Fruit fly (Drosophila melanogaster) whole organism, pupa: Measurements from ENCODE around the gene nullo.

Experiments used
- CG12605 ChIP-seq: fragments of 200-800 bp; sonication (Bioruptor generic); IDR thresholded peaks from 2 replicates; pipeline ENCODE4 v1.3.6; 2022; ENCODE audit warnings: missing biosample characterization, missing genetic modification characterization
- CG13204 ChIP-seq: fragments of 200-800 bp; sonication (Bioruptor generic); optimal IDR thresholded peaks from 2 replicates; lab custom pipeline; 2018; ENCODE audit warnings: missing biosample characterization, mild to moderate bottlenecking, missing genetic modification characterization, moderate library complexity
- CG14655 ChIP-seq: fragments of 200-800 bp; sonication (Bioruptor generic); optimal IDR thresholded peaks from 3 replicates; lab custom pipeline; 2017; ENCODE audit warnings: mild to moderate bottlenecking, missing biosample characterization, missing genetic modification reagents, missing genetic modification characterization
- CG17806 ChIP-seq: fragments of 200-800 bp; sonication (Bioruptor generic); optimal IDR thresholded peaks from 2 replicates; lab custom pipeline; 2018; ENCODE audit warnings: missing biosample characterization, mild to moderate bottlenecking, missing genetic modification characterization, moderate library complexity
- CG32121 ChIP-seq: fragments of 200-800 bp; sonication (Bioruptor generic); IDR thresholded peaks from 2 replicates; pipeline ENCODE4 v1.3.6; 2022; ENCODE audit warnings: missing biosample characterization, missing genetic modification characterization
- CG4496 ChIP-seq: fragments of 200-800 bp; sonication (Bioruptor generic); IDR thresholded peaks from 3 replicates; pipeline ENCODE4 v1.3.6; 2022; ENCODE audit warnings: missing biosample characterization, missing genetic modification characterization
- EcR ChIP-seq: fragments of 200-800 bp; sonication (Bioruptor generic); optimal IDR thresholded peaks from 3 replicates; lab custom pipeline; 2019; ENCODE audit warnings: missing biosample characterization, missing genetic modification characterization, mild to moderate bottlenecking, moderate library complexity, missing genetic modification reagents
- Ets98B ChIP-seq: fragments of 200-800 bp; sonication (Bioruptor generic); IDR thresholded peaks from 2 replicates; pipeline ENCODE4 v1.3.6; 2022; ENCODE audit warnings: missing biosample characterization, missing genetic modification characterization
- Pif1B ChIP-seq: fragments of 200-800 bp; sonication (Bioruptor generic); optimal IDR thresholded peaks from 3 replicates; lab custom pipeline; 2016; ENCODE audit warnings: missing biosample characterization, missing genetic modification characterization
- fd96Ca ChIP-seq: fragments of 200-800 bp; sonication (Bioruptor generic); IDR thresholded peaks from 3 replicates; pipeline ENCODE4 v1.3.6; 2022; ENCODE audit warnings: missing biosample characterization, missing genetic modification characterization
- gl ChIP-seq: fragments of 200-800 bp; sonication (Bioruptor generic); optimal IDR thresholded peaks from 2 replicates; lab custom pipeline; 2018; ENCODE audit warnings: missing biosample characterization, mild to moderate bottlenecking, missing genetic modification characterization

DNA sequence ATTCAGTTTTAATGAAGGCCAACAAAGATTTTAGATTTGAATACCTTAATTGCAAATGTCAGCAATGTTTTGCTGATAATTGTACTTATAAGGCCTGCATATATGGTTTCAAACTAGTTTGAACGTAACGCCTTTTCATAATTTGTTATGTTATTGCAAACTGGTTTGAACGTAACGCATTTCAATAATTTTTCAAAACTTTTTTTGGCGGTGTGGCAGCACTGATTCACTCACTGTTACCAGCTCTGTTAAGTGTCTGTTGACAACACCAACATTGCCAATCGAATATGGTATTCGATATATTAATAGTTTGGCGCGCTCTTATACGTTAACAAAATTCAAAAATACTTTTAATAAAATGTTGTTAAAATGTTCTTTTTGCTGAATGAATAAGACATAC is 17.3 kb downstream of the nullo start:
- TF ChIP-seq CG12605 (GFP tag; lab: Robert Waterston, UW) = no peak
- no peak for TF ChIP-seq fd96Ca (GFP tag; lab: Robert Waterston, UW)
- TF ChIP-seq CG17806 (tag; lab: Kevin White, UChicago) = no peak
- TF ChIP-seq EcR = no peak
- TF ChIP-seq gl (tag; lab: Kevin White, UChicago) = no peak
- TF ChIP-seq Pif1B (GFP tag; lab: Kevin White, UChicago) = no peak
- TF ChIP-seq CG14655 (GFP tag; lab: Kevin White, UChicago) = no peak
- no peak for TF ChIP-seq Ets98B (GFP tag; lab: Robert Waterston, UW)
- TF ChIP-seq CG32121 (GFP tag; lab: Robert Waterston, UW) = no peak
- no peak for TF ChIP-seq CG4496
- no peak for TF ChIP-seq CG13204 (GFP tag; lab: Kevin White, UChicago)
